Fruit fly (Drosophila melanogaster): Measurements from ENCODE around the gene CG12402.

CG12402 gene

DNA sequence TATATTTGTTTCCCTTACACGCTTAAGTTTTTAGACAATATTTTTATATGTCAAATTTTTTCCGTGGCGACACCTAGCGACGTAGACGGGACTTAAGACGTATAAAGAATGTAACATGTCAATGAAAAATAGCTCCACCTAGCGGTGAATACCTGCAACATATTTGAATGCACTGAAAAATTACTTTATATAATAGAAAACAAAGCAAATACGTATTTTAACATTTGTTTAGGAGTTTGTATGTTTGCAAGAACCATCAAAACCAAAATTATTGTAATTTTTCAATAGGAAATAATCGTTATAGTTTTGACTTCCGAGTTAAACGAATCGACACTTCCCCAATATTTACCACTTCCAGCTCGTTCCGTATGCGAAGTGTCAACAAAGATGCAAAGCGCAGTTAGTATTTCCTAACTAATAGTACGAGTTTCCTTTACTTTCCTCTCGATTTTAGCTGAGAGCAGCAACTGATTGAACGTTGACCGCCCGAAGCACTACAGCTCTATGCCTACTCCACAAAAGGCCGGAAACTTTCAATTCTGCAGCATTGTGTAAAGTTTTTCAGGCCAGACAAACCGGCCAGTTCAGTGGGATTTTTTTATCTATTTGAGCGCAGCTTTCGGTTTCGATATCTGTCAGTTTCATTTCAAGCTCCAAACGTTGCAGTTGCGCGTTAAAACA lies 19.1 kb downstream of the CG12402 start, which contains the start of gene Npc2b (continued):
- no peak for TF ChIP-seq CG11695 (GFP tag; IDR thresholded peaks at IDR 0.05)
- TF ChIP-seq fru (optimal IDR thresholded peaks at IDR 0.05): no peak
- TF ChIP-seq CG10147 (GFP tag; optimal IDR thresholded peaks at IDR 0.05): no peak
- peak; percentile 39 for TF ChIP-seq chn (GFP tag; optimal IDR thresholded peaks at IDR 0.05)
- TF ChIP-seq Med (GFP tag): peak; percentile 92
- no peak for TF ChIP-seq CG1792 (GFP tag; optimal IDR thresholded peaks at IDR 0.05)
- TF ChIP-seq CG31441 (GFP tag; IDR thresholded peaks at IDR 0.05): no peak
- TF ChIP-seq CG13123 (GFP tag; optimal IDR thresholded peaks at IDR 0.05): no peak
- TF ChIP-seq CG13296 (GFP tag; optimal IDR thresholded peaks at IDR 0.05): no peak
- no peak for TF ChIP-seq ab (GFP tag; optimal IDR thresholded peaks at IDR 0.05)
- TF ChIP-seq CG42726 (GFP tag; IDR thresholded peaks at IDR 0.05; ENCODE audit: partially characterized antibody): peak; percentile 92
- no peak for TF ChIP-seq CG7271 (tag; optimal IDR thresholded peaks at IDR 0.05)
- TF ChIP-seq CG8089 (GFP tag; optimal IDR thresholded peaks at IDR 0.05): peak; percentile 23
- no peak for TF ChIP-seq Doc3 (GFP tag; IDR thresholded peaks at IDR 0.05; ENCODE audit: partially characterized antibody)
- peak; percentile 9; the same call in 1 of the 2 replicates for TF ChIP-seq stc (GFP tag; IDR thresholded peaks at IDR 0.05)
- no peak for TF ChIP-seq HLH4C (GFP tag; IDR thresholded peaks at IDR 0.05; ENCODE audit: partially characterized antibody)
- no peak for TF ChIP-seq chinmo (GFP tag; IDR thresholded peaks at IDR 0.05; ENCODE audit: partially characterized antibody)
- no peak for TF ChIP-seq C15 (GFP tag; IDR thresholded peaks at IDR 0.05)
- TF ChIP-seq Hr3 (GFP tag; optimal IDR thresholded peaks at IDR 0.05): peak; percentile 58
- TF ChIP-seq Usf (GFP tag; optimal IDR thresholded peaks at IDR 0.05): no peak
- TF ChIP-seq CG8478 (optimal IDR thresholded peaks at IDR 0.05): no peak
- TF ChIP-seq grn (GFP tag; optimal IDR thresholded peaks at IDR 0.05): no peak
- TF ChIP-seq CG8944 (GFP tag; optimal IDR thresholded peaks at IDR 0.05): peak; percentile 62
- TF ChIP-seq Opbp (GFP tag; IDR thresholded peaks at IDR 0.05; ENCODE audit: partially characterized antibody): peak; percentile 65; the same call in 2 of the 3 replicates
- no peak for TF ChIP-seq BEAF-32 (GFP tag; optimal IDR thresholded peaks at IDR 0.05)
- TF ChIP-seq CG2116 (GFP tag; optimal IDR thresholded peaks at IDR 0.05): peak; percentile 20
- peak; percentile 60 for TF ChIP-seq CG11247 (GFP tag; IDR thresholded peaks at IDR 0.05)
- peak; percentile 5 for TF ChIP-seq kay (GFP tag; optimal IDR thresholded peaks at IDR 0.05)
- TF ChIP-seq CG13775 (GFP tag; optimal IDR thresholded peaks at IDR 0.05): peak; percentile 4
- no peak for TF ChIP-seq CG7745 (tag; optimal IDR thresholded peaks at IDR 0.05)
- no peak for TF ChIP-seq cg (GFP tag; optimal IDR thresholded peaks at IDR 0.05)
- no peak for TF ChIP-seq hb (GFP tag; IDR thresholded peaks at IDR 0.05; ENCODE audit: partially characterized antibody)
- no peak for TF ChIP-seq nerfin-1 (tag; optimal IDR thresholded peaks at IDR 0.05)
- TF ChIP-seq Ets97D (GFP tag; optimal IDR thresholded peaks at IDR 0.05): peak; percentile 49
- TF ChIP-seq fd102C (GFP tag; optimal IDR thresholded peaks at IDR 0.05): peak; percentile 31
- TF ChIP-seq HLHmδ (GFP tag; optimal IDR thresholded peaks at IDR 0.05): no peak
- peak; percentile 25 for TF ChIP-seq her (GFP tag; optimal IDR thresholded peaks at IDR 0.05)
- TF ChIP-seq CTCF (GFP tag; optimal IDR thresholded peaks at IDR 0.05): peak; percentile 99
- peak; percentile 26 for TF ChIP-seq Sry-δ (GFP tag; optimal IDR thresholded peaks at IDR 0.05)
- TF ChIP-seq row (GFP tag; IDR thresholded peaks at IDR 0.05): peak; percentile 49
- no peak for TF ChIP-seq CG16863 (GFP tag; optimal IDR thresholded peaks at IDR 0.05)
- TF ChIP-seq CG17568 (GFP tag; optimal IDR thresholded peaks at IDR 0.05): peak; percentile 65
- no peak for TF ChIP-seq trh (GFP tag; optimal IDR thresholded peaks at IDR 0.05)
- TF ChIP-seq CG14050 (GFP tag; IDR thresholded peaks at IDR 0.05): no peak
- TF ChIP-seq CG5953 (GFP tag; IDR thresholded peaks at IDR 0.05): no peak
- TF ChIP-seq CoRest (tag; optimal IDR thresholded peaks at IDR 0.05): peak; percentile 68
- peak; percentile 22 for TF ChIP-seq trem (tag; optimal IDR thresholded peaks at IDR 0.05)
- 0 out of 2 replicates have a peak, but pooled peaks have one; percentile 28 for TF ChIP-seq CG4360 (GFP tag; IDR thresholded peaks at IDR 0.05)
- peak; percentile 80 for TF ChIP-seq Rfx (GFP tag; IDR thresholded peaks at IDR 0.05)
- peak; percentile 11 for TF ChIP-seq wek (GFP tag; optimal IDR thresholded peaks at IDR 0.05)
- TF ChIP-seq CG17328 (GFP tag; IDR thresholded peaks at IDR 0.05): peak; percentile 40
